Worm (Caenorhabditis elegans) whole organism, early embryonic: ENCODE results near the gene kel-10.

ENCODE experiments used
- B0310.2 ChIP-seq: sonication (generic microtip); optimal IDR thresholded peaks from 2 replicates; lab custom pipeline; 2016; ENCODE audit warnings: mild to moderate bottlenecking, missing genetic modification characterization, missing compliant biosample characterization
- aly-1 ChIP-seq: sonication (generic microtip); optimal IDR thresholded peaks from 2 replicates; lab custom pipeline; 2016; ENCODE audit warnings: missing genetic modification characterization, missing compliant biosample characterization
- ama-1 ChIP-seq: fragments of 150-350 bp; optimal IDR thresholded peaks from 2 replicates; lab custom pipeline; 2014
- ceh-13 ChIP-seq: fragments of 200-800 bp; sonication (Bioruptor generic); optimal IDR thresholded peaks from 2 replicates; lab custom pipeline; 2018; ENCODE audit warnings: mild to moderate bottlenecking, missing genetic modification characterization, missing compliant biosample characterization
- ceh-36 ChIP-seq: sonication (generic microtip); optimal IDR thresholded peaks from 2 replicates; lab custom pipeline; 2016; ENCODE audit warnings: missing genetic modification characterization, inconsistent platforms, missing compliant biosample characterization
- ets-7 ChIP-seq: sonication (generic microtip); optimal IDR thresholded peaks from 2 replicates; lab custom pipeline; 2016; ENCODE audit warnings: missing genotype, missing genetic modification characterization, missing compliant biosample characterization
- flt-1 ChIP-seq: fragments of 200-800 bp; sonication (Bioruptor generic); IDR thresholded peaks from 2 replicates; pipeline ENCODE4 v1.3.6; 2022; ENCODE audit warnings: missing genetic modification characterization, missing compliant biosample characterization
- hmg-4 ChIP-seq: fragments of 200-800 bp; sonication (Bioruptor generic); optimal IDR thresholded peaks from 2 replicates; lab custom pipeline; 2018; ENCODE audit warnings: mild to moderate bottlenecking, missing genetic modification characterization, missing compliant biosample characterization
- pes-1 ChIP-seq: fragments of 200-800 bp; sonication (Bioruptor generic); IDR thresholded peaks from 2 replicates; pipeline ENCODE4 v1.3.6; 2022; ENCODE audit warnings: missing genetic modification reagents, missing genetic modification characterization, missing compliant biosample characterization
- scrt-1 ChIP-seq: fragments of 200-800 bp; sonication (Bioruptor generic); IDR thresholded peaks from 2 replicates; pipeline ENCODE4 v1.3.6; 2022; ENCODE audit warnings: missing genetic modification characterization, missing compliant biosample characterization
- sea-1 ChIP-seq: fragments of 200-800 bp; sonication (Bioruptor generic); conservative IDR thresholded peaks from 2 replicates; pipeline ENCODE4 v1.3.6; 2022; ENCODE audit warnings: missing genetic modification characterization, missing compliant biosample characterization
- tbx-11 ChIP-seq: fragments of 200-800 bp; sonication (Bioruptor generic); IDR thresholded peaks from 2 replicates; pipeline ENCODE4 v1.3.6; 2022; ENCODE audit warnings: missing genetic modification characterization, missing compliant biosample characterization
- tbx-37 ChIP-seq: fragments of 200-800 bp; sonication (Bioruptor generic); conservative IDR thresholded peaks from 2 replicates; pipeline ENCODE4 v1.3.6; 2022; ENCODE audit warnings: missing genetic modification reagents, missing genetic modification characterization, missing compliant biosample characterization
- tra-4 ChIP-seq: sonication (generic microtip); optimal IDR thresholded peaks from 2 replicates; lab custom pipeline; 2017; ENCODE audit warnings: missing genetic modification characterization, missing compliant biosample characterization

DNA sequence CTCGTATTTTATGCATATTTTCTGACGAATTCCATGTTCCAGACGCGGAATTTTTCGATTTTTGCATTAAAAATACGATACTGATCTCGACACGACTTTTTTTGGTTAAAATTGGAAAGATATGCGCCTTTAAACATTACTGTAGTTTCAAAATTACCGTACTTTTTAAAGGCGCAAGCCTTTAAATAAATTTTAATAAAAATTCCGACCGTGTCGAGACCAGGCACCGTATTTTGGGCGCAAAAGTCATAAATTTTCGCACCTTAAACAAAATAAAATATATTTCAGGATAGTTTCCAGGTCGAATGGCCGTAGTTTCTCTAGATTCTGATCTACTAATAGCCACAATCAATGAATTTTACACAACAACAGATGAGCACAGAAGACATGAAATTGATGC, 32.0 kb downstream of the kel-10 start, which contains the start of gene T16G12.6:
- TF ChIP-seq pes-1 (GFP tag; lab: Robert Waterston, UW): no peak
- no peak for TF ChIP-seq tra-4 (tag; lab: Kevin White, UChicago)
- TF ChIP-seq scrt-1 (GFP tag; lab: Robert Waterston, UW): no peak
- TF ChIP-seq ama-1 (lab: Kevin White, UChicago): no peak
- TF ChIP-seq B0310.2: no peak
- no peak for TF ChIP-seq ceh-13 (GFP tag; lab: Kevin White, UChicago)
- no peak for TF ChIP-seq ets-7 (tag; lab: Kevin White, UChicago)
- no peak for TF ChIP-seq hmg-4 (GFP tag; lab: Kevin White, UChicago)
- TF ChIP-seq ceh-36 (tag; lab: Kevin White, UChicago): no peak
- no peak for TF ChIP-seq aly-1 (tag; lab: Kevin White, UChicago)
- no peak for TF ChIP-seq flt-1
- no peak for TF ChIP-seq tbx-37
- no peak for TF ChIP-seq tbx-11
- no peak for TF ChIP-seq sea-1 (GFP tag; lab: Robert Waterston, UW)
